Worm (Caenorhabditis elegans) whole organism, mixed stage, embryonic: ENCODE results near the gene lron-14.

ENCODE experiments used
- M03D4.4 ChIP-seq: sonication (generic microtip); optimal IDR thresholded peaks from 2 replicates; lab custom pipeline; 2017; ENCODE audit warnings: mild to moderate bottlenecking, missing genetic modification characterization, missing compliant biosample characterization
- lin-13 ChIP-seq: fragments of 150-350 bp; optimal IDR thresholded peaks from 2 replicates; lab custom pipeline; 2014; ENCODE audit warnings: missing biosample characterization, missing genetic modification characterization
- lin-32 ChIP-seq: fragments of 200-800 bp; sonication (Bioruptor generic); optimal IDR thresholded peaks from 2 replicates; lab custom pipeline; 2018; ENCODE audit warnings: mild to moderate bottlenecking, missing genetic modification characterization, missing compliant biosample characterization
- mab-5 ChIP-seq: fragments of 150-350 bp; optimal IDR thresholded peaks from 2 replicates; lab custom pipeline; 2014; ENCODE audit warnings: missing biosample characterization, missing genetic modification characterization
- nhr-12 ChIP-seq: fragments of 150-350 bp; optimal IDR thresholded peaks from 2 replicates; lab custom pipeline; 2014; ENCODE audit warnings: missing biosample characterization, missing genetic modification characterization
- nhr-76 ChIP-seq: sonication (generic microtip); optimal IDR thresholded peaks from 2 replicates; lab custom pipeline; 2017; ENCODE audit warnings: missing biosample characterization, missing genetic modification characterization
- pha-4 ChIP-seq: fragments of 150-350 bp; optimal IDR thresholded peaks from 2 replicates; lab custom pipeline; 2018; ENCODE audit warnings: missing biosample characterization, missing genetic modification reagents, missing genetic modification characterization
- snpc-4 ChIP-seq: fragments of 150-350 bp; optimal IDR thresholded peaks from 2 replicates; lab custom pipeline; 2014; ENCODE audit warnings: missing biosample characterization, missing genetic modification characterization
- unc-62 ChIP-seq: fragments of 150-350 bp; optimal IDR thresholded peaks from 2 replicates; lab custom pipeline; 2014; ENCODE audit warnings: missing biosample characterization, missing genetic modification reagents, missing genetic modification characterization

DNA sequence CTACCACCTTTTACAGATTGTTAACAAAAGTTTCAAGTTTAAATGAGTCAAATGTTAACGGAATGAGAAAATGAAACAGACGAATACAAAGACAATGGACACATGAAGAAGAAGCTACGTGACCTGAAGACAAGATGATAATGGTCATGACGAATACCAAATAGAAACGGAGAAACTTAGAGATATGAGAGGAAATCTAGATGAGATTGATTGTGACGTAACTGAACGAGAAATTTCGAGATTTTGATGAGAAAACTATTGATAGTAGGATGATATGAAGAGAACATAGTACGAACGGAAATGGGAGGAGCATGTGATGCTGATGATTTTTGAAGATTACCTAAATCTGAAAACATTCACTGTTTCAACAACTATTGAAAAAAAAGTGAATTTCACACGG is 31.3 kb downstream of the lron-14 start:
- no peak for TF ChIP-seq snpc-4 (tag; lab: Kevin White, UChicago)
- TF ChIP-seq mab-5 (tag; lab: Kevin White, UChicago), result no peak
- no peak for TF ChIP-seq M03D4.4 (tag; lab: Kevin White, UChicago)
- TF ChIP-seq nhr-12 (tag; lab: Kevin White, UChicago), result no peak
- TF ChIP-seq lin-13 (tag; lab: Kevin White, UChicago), result no peak
- TF ChIP-seq pha-4 (tag; lab: Kevin White, UChicago), result no peak
- TF ChIP-seq lin-32 (GFP tag; lab: Kevin White, UChicago), result no peak
- no peak for TF ChIP-seq unc-62
- TF ChIP-seq nhr-76 (tag; lab: Kevin White, UChicago), result no peak
